Worm (Caenorhabditis elegans): ENCODE results near the gene aagr-3.

The aagr-3 gene

ce11 chrV:9712418-9713173 lies 16.7 kb downstream of the aagr-3 start:
- TF ChIP-seq unc-62 (GFP tag; optimal IDR thresholded peaks at IDR 0.05), result no peak

DNA sequence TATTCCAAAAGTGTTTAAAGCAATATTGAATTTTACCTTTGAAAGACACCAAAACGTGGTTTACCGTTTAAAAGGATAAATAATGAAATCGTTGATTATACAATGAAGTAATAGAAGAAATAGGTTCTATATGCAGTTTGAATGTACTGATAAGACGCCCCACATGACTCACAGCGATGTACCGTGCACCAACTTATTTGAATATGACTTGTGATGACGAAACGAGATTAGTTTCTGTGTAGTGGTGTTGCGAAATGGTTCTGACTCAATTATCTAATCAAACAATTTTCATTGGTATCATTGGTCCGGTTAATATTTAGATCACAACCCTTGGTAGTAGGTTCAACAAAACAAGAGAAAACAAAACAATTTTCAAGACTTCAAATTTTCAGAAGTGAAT lies 18.1 kb downstream of the aagr-3 start:
- no peak for TF ChIP-seq unc-62 (GFP tag; optimal IDR thresholded peaks at IDR 0.05)

DNA sequence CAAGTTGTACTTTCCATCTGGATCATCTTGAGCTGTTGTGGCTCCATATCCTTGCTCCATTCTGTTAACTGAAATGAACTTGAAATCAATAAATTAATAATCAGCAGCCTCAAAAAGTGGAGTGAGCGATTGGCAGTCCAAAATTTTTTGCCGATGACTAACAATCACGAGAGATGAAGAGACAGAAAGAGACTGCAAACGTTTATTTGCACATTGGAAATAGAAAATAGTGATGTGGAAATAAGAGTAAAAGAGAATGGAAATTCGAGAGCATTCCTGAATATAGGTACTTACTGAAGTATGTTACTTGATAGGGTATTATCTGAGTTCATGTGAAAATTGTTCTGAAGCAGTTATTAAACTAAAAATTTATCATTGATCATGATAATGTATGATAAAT lies 19.6 kb downstream of the aagr-3 start, which contains the start of gene tag-120:
tag-120 (minus strand) TSS at position 68 of the 400 bp plus-strand sequence.
- no peak for TF ChIP-seq unc-62 (GFP tag; optimal IDR thresholded peaks at IDR 0.05)

DNA sequence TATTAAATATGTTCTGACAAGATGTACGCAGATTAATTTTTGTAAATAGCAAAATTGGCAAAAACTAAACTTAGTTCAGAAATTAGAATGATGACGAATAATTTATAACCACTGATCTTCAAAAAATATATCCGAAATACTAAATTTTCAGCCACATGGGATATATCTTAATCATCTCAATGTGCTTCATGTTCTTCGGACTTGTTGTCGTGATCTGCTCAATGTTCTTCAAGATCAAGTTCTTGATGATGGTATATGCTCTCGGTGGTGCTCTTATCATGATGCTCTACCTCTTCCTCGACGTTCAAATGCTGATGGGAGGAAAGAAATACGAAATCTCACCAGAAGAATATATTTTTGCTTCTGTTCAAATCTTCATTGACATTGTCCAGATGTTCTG lies 22.7 kb downstream of the aagr-3 start:
- TF ChIP-seq unc-62 (GFP tag; optimal IDR thresholded peaks at IDR 0.05), result no peak

ce11 chrV:9704399-9704798 lies 24.9 kb downstream of the aagr-3 start:
- TF ChIP-seq unc-62 (GFP tag; optimal IDR thresholded peaks at IDR 0.05), result no peak

DNA sequence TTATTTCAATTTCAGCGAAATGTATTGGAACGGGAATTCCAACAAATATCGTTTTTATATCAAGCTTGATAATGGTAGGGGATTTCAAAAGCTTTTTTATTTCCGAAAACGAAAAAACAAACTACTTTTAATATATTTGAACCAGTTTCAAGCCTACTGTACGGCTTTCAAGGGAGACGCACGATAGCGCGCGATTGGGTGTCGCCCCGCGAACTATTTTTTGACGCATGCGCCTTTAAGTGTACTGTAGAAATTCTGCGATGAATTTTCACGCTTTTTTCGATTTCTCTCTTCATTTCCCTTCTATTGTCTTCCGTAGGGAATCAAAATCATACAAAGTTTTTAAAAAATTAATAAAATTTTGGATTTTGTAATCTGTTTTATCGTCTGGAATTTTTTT lies 25.8 kb downstream of the aagr-3 start:
- TF ChIP-seq unc-62 (GFP tag; optimal IDR thresholded peaks at IDR 0.05), result no peak

- no peak for TF ChIP-seq unc-62 (GFP tag; optimal IDR thresholded peaks at IDR 0.05)
Measured at ce11 chrV:9702755-9703154, 26.6 kb downstream of the aagr-3 start, which contains the start of gene xbx-6. Gene xbx-6 (plus strand): TSS chrV:9703055.

ce11 chrV:9701861-9702260 lies 27.5 kb downstream of the aagr-3 start:
- no peak for TF ChIP-seq unc-62 (GFP tag; optimal IDR thresholded peaks at IDR 0.05)

ce11 chrV:9699216-9699615 lies 30.1 kb downstream of the aagr-3 start:
- no peak for TF ChIP-seq unc-62 (GFP tag; optimal IDR thresholded peaks at IDR 0.05)

- TF ChIP-seq unc-62 (GFP tag; optimal IDR thresholded peaks at IDR 0.05), result no peak
Measured at ce11 chrV:9696715-9697114, 32.6 kb downstream of the aagr-3 start, which contains the start of gene her-1. Gene her-1 (plus strand): TSS chrV:9697015.

ce11 chrV:9692649-9693112 lies 36.6 kb downstream of the aagr-3 start, which contains the start of gene ZK287.7:
Gene ZK287.7 (plus strand): TSS chrV:9693062.
- no peak for TF ChIP-seq unc-62 (GFP tag; optimal IDR thresholded peaks at IDR 0.05)

DNA sequence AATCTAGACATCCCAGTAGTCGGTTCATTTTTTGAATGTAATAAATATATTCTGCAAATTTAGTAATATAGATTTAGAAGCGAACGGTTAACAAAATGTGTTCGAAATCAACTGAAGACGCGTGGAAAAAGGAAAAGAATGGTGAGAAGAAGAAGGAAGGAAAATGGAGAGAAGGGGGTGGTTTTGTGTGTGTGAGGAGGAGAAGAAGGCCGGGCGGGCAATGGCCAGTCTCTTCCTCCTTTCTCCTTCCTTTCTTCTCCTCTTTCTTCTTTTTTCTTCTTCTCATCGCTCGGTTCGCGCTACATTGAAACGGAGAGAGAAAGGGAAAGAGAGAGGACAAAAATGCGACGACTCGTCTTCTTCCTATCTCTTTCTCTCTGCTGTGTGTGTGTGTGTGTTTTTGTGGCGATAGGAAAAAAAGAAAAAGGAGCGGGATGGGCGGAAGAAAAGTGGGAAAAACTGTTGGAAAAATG lies 37.2 kb downstream of the aagr-3 start, which contains the start of gene ztf-9:
ztf-9 (minus strand) TSS at position 51 of the 473 bp plus-strand sequence.
- no peak for TF ChIP-seq unc-62 (GFP tag; optimal IDR thresholded peaks at IDR 0.05)

DNA sequence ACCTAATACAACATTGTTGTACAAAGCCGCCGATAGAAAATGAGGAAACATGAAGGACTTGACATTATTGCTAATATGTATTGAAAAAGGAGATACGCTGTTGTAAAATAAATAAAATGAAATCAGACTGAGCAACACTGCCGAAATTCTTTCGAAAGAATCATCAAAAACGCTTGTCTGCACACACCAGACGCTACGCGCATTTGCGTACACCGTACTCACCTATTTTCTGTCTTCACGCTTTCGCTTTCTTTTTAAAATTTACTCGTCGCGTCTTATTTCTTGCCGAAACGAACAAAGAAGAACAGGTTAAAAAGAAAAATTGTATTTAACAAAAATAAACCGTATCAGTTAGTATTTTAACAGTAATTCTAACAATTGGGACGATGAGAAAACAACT lies 38.6 kb downstream of the aagr-3 start:
- TF ChIP-seq unc-62 (GFP tag; optimal IDR thresholded peaks at IDR 0.05), result no peak

ce11 chrV:9690099-9690572 lies 39.2 kb downstream of the aagr-3 start, which contains the start of gene rbx-1:
Gene rbx-1 (minus strand): TSS chrV:9690522.
- no peak for TF ChIP-seq unc-62 (GFP tag; optimal IDR thresholded peaks at IDR 0.05)

- TF ChIP-seq unc-62 (GFP tag; optimal IDR thresholded peaks at IDR 0.05), result no peak
Measured at ce11 chrV:9689364-9689763, 39.9 kb downstream of the aagr-3 start.

DNA sequence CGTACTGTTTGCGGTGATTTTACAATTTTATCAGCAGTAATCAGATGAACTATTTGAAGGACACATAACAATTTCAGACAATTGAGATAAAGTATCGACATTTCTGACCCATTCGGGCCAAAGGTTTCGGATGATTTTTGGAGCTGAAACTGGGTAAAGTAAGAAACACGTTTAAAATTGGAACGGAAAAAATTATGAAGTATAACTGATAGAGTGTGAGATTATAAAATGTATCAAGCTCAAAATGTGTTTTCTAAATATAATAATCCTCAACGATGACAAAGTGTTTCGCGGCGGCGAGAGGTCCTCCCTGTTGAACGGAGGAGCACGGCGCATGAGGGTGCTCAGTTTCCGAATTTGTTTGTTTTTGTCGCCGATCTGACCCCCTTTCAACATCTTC lies 43.8 kb downstream of the aagr-3 start, which contains the start of gene ZK287.4:
ZK287.4 (minus strand) TSS at position 101 of the 400 bp plus-strand sequence.
- no peak for TF ChIP-seq unc-62 (GFP tag; optimal IDR thresholded peaks at IDR 0.05)

- TF ChIP-seq unc-62 (GFP tag; optimal IDR thresholded peaks at IDR 0.05), result no peak
Measured at ce11 chrV:9680260-9680659, 49.1 kb downstream of the aagr-3 start.
